Fruit fly (Drosophila melanogaster): Measurements from ENCODE around the gene CG13855.

The CG13855 gene

DNA sequence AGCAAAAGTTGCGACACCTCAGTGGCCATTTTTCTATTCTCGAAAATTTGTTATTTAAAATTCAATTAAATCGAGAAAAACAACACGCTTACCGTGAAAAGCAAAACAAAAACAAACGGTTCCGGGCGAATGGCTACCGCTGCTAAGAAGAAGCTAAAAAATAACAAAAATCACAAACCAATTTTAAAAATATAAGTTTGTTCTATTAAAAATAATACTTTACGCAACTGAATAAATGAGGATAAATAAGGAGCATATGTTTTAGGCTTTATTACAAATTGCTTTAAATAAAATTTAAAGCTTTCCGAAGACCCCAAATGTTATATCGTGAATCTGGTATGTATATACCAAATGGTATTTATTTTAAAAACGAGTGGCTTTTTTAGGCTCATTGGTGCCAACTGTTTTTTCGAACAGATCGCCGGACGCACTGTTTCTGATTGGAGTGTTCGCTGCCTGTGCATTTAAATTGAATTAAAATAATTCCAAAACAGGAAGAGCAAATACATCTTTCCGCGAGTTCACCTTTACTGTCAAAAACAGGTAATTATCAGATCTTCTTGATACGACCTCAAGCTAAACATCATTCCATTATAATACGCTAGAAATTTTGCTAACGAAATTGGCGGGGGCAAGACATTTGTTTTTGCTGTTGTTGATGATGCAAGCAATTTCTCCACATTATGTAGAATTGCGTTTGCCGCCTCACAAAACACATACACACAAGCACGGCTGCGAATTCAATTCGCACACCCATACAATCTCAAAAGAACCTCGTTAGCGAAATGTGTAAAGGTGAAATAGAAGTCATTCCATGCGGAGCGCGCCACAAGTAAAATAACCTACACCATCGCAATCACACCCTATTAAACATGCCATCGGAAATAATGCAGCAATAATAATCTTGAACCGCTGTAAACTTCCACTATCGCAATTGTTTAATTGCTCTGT, 38.3 kb upstream of the CG13855 start, which contains the start of the genes Polr3F and PyK (continued):
- no peak for TF ChIP-seq CG7271 (tag; optimal IDR thresholded peaks at IDR 0.05)
- no peak for TF ChIP-seq CG6254 (GFP tag; optimal IDR thresholded peaks at IDR 0.05)
- no peak for TF ChIP-seq CG13123 (GFP tag; optimal IDR thresholded peaks at IDR 0.05)
- peak; percentile 57 for TF ChIP-seq trem (tag; optimal IDR thresholded peaks at IDR 0.05)
- TF ChIP-seq dimm (GFP tag; IDR thresholded peaks at IDR 0.05): no peak
- peak; percentile 60 for TF ChIP-seq CG10267 (tag; optimal IDR thresholded peaks at IDR 0.05)
- TF ChIP-seq unpg (GFP tag; optimal IDR thresholded peaks at IDR 0.05): peak; percentile 53
- TF ChIP-seq CG10274 (GFP tag; optimal IDR thresholded peaks at IDR 0.05): no peak
- TF ChIP-seq chn (GFP tag; optimal IDR thresholded peaks at IDR 0.05): no peak
- TF ChIP-seq CG30431 (GFP tag; optimal IDR thresholded peaks at IDR 0.05): no peak
- no peak for TF ChIP-seq tna (GFP tag; IDR thresholded peaks at IDR 0.05; ENCODE audit: partially characterized antibody)
- TF ChIP-seq CG6689 (GFP tag; IDR thresholded peaks at IDR 0.05): no peak; the same call in 1 of the 2 replicates
- no peak for TF ChIP-seq hb (GFP tag; IDR thresholded peaks at IDR 0.05; ENCODE audit: partially characterized antibody)
- peak; percentile 14; the same call in 1 of the 2 replicates for TF ChIP-seq Drgx (GFP tag; IDR thresholded peaks at IDR 0.05)
- no peak for TF ChIP-seq H15 (GFP tag; IDR thresholded peaks at IDR 0.05)
- TF ChIP-seq CG4404 (GFP tag; IDR thresholded peaks at IDR 0.05): no peak
- no peak for TF ChIP-seq danr (GFP tag; IDR thresholded peaks at IDR 0.05)
- no peak for TF ChIP-seq jigr1 (GFP tag; IDR thresholded peaks at IDR 0.05)
- TF ChIP-seq gce (GFP tag; IDR thresholded peaks at IDR 0.05): no peak
- no peak for TF ChIP-seq sr (GFP tag; IDR thresholded peaks at IDR 0.05)
- no peak for TF ChIP-seq pnt (GFP tag; optimal IDR thresholded peaks at IDR 0.05)
- no peak for TF ChIP-seq Mes4 (GFP tag; optimal IDR thresholded peaks at IDR 0.05)
- no peak for TF ChIP-seq onecut (GFP tag; IDR thresholded peaks at IDR 0.05)
- peak; percentile 47; the same call in 1 of the 2 replicates for TF ChIP-seq CG9932 (GFP tag; IDR thresholded peaks at IDR 0.05)
- no peak for TF ChIP-seq HLH4C (GFP tag; IDR thresholded peaks at IDR 0.05; ENCODE audit: partially characterized antibody)
- no peak for TF ChIP-seq Tbp (GFP tag; optimal IDR thresholded peaks at IDR 0.05)
- TF ChIP-seq tgo (GFP tag; IDR thresholded peaks at IDR 0.05): no peak
- TF ChIP-seq CG16813 (GFP tag; IDR thresholded peaks at IDR 0.05; ENCODE audit: partially characterized antibody): no peak
- no peak for TF ChIP-seq gsb (GFP tag; IDR thresholded peaks at IDR 0.05)
- peak; percentile 52 for TF ChIP-seq CG2120 (GFP tag; optimal IDR thresholded peaks at IDR 0.05)
- no peak for TF ChIP-seq Ptx1 (GFP tag; IDR thresholded peaks at IDR 0.05)
- TF ChIP-seq Hmx (GFP tag; optimal IDR thresholded peaks at IDR 0.05): no peak
- TF ChIP-seq Dad (GFP tag; optimal IDR thresholded peaks at IDR 0.05): peak; percentile 8
- TF ChIP-seq Blimp-1 (GFP tag; optimal IDR thresholded peaks at IDR 0.05): peak; percentile 52
- no peak for TF ChIP-seq CG4328 (GFP tag; optimal IDR thresholded peaks at IDR 0.05)
- TF ChIP-seq eve (GFP tag; optimal IDR thresholded peaks at IDR 0.05): no peak
- TF ChIP-seq CG4854 (GFP tag; optimal IDR thresholded peaks at IDR 0.05): peak; percentile 27
- TF ChIP-seq Taf1 (GFP tag; IDR thresholded peaks at IDR 0.05): no peak
- TF ChIP-seq psq (GFP tag; optimal IDR thresholded peaks at IDR 0.05): no peak
- no peak for TF ChIP-seq fd3F (GFP tag; optimal IDR thresholded peaks at IDR 0.05)
- TF ChIP-seq her (GFP tag; optimal IDR thresholded peaks at IDR 0.05): no peak
- TF ChIP-seq Kr (GFP tag; optimal IDR thresholded peaks at IDR 0.05): no peak
- TF ChIP-seq CG4707 (GFP tag; optimal IDR thresholded peaks at IDR 0.05): no peak
- TF ChIP-seq Stat92E (GFP tag; optimal IDR thresholded peaks at IDR 0.05): peak in 1 of 3 experiments; percentile 51
- no peak for TF ChIP-seq bowl (GFP tag; IDR thresholded peaks at IDR 0.05)
- TF ChIP-seq ato (GFP tag; IDR thresholded peaks at IDR 0.05; ENCODE audit: partially characterized antibody): no peak
- TF ChIP-seq ATbp (GFP tag; optimal IDR thresholded peaks at IDR 0.05): no peak
- TF ChIP-seq pros (GFP tag; optimal IDR thresholded peaks at IDR 0.05): no peak
- TF ChIP-seq jumu (GFP tag; optimal IDR thresholded peaks at IDR 0.05): peak; percentile 9
